Worm (Caenorhabditis elegans) whole organism, L4 larva: ENCODE measurements around the gene T02C1.1.

Source experiments
- D1046.2 ChIP-seq: fragments of 200-800 bp; sonication (Bioruptor generic); IDR thresholded peaks from 2 replicates; pipeline ENCODE4 v1.3.6; 2022; ENCODE audit warnings: missing genetic modification characterization, missing compliant biosample characterization
- F37D6.2 ChIP-seq: sonication (generic microtip); optimal IDR thresholded peaks from 2 replicates; lab custom pipeline; 2016; ENCODE audit warnings: mild to moderate bottlenecking, missing genetic modification characterization, missing compliant biosample characterization
- T20F7.1 ChIP-seq: fragments of 200-800 bp; sonication (Bioruptor generic); optimal IDR thresholded peaks from 2 replicates; lab custom pipeline; 2018; ENCODE audit warnings: mild to moderate bottlenecking, missing genetic modification characterization, missing compliant biosample characterization
- T26A8.4 ChIP-seq: fragments of 200-800 bp; sonication (Bioruptor generic); IDR thresholded peaks from 2 replicates; pipeline ENCODE4 v1.3.6; 2022; ENCODE audit warnings: missing genetic modification characterization, missing compliant biosample characterization
- Y105C5A.15 ChIP-seq: fragments of 200-800 bp; sonication (Bioruptor generic); IDR thresholded peaks from 2 replicates; pipeline ENCODE4 v1.3.6; 2022; ENCODE audit warnings: missing genetic modification characterization, missing compliant biosample characterization
- ZK546.5 ChIP-seq, 2 experiments: sonication (generic microtip); optimal IDR thresholded peaks; 2 replicates each; lab custom pipeline; 2017; ENCODE audit warnings: missing biosample characterization in 2 of 2, missing genetic modification characterization in 2 of 2
- aha-1 ChIP-seq: fragments of 150-350 bp; peaks from one replicate; lab custom pipeline; 2014; ENCODE audit warnings: missing biosample characterization, missing genetic modification characterization
- ceh-20 ChIP-seq: fragments of 200-800 bp; sonication (Bioruptor generic); IDR thresholded peaks from 2 replicates; pipeline ENCODE4 v1.3.6; 2022; ENCODE audit warnings: missing genetic modification reagents, missing genetic modification characterization, missing compliant biosample characterization
- ceh-62 ChIP-seq: sonication (generic microtip); optimal IDR thresholded peaks from 2 replicates; lab custom pipeline; 2017; ENCODE audit warnings: missing biosample characterization, missing genetic modification characterization
- ceh-82 ChIP-seq: sonication (generic microtip); optimal IDR thresholded peaks from 2 replicates; lab custom pipeline; 2017; ENCODE audit warnings: missing biosample characterization, missing genetic modification characterization
- cey-2 ChIP-seq: sonication (generic microtip); optimal IDR thresholded peaks from 3 replicates; lab custom pipeline; 2017; ENCODE audit warnings: missing genetic modification characterization, mild to moderate bottlenecking, missing compliant biosample characterization, antibody characterized with exemption, borderline replicate concordance; ENCODE audit not compliant: insufficient read depth
- ctbp-1 ChIP-seq: fragments of 200-800 bp; sonication (Bioruptor generic); IDR thresholded peaks from 2 replicates; pipeline ENCODE4 v1.3.6; 2022; ENCODE audit warnings: missing genetic modification reagents, missing genetic modification characterization, missing compliant biosample characterization
- daf-16 ChIP-seq, 3 experiments: sonication (generic microtip); optimal IDR thresholded peaks; 2 replicates each; lab custom pipeline; 2016 to 2017; ENCODE audit warnings: missing genetic modification characterization in 3 of 3, missing genetic modification reagents in 3 of 3, mild to moderate bottlenecking in 2 of 3, missing compliant biosample characterization in 2 of 3, missing biosample characterization in 1 of 3, moderate library complexity in 1 of 3
- dmd-6 ChIP-seq: fragments of 200-800 bp; sonication (Bioruptor generic); IDR thresholded peaks from 2 replicates; pipeline ENCODE4 v1.3.6; 2022; ENCODE audit warnings: missing genetic modification reagents, missing genetic modification characterization, missing compliant biosample characterization
- dmd-9 ChIP-seq: fragments of 200-800 bp; sonication (Bioruptor generic); IDR thresholded peaks from 2 replicates; pipeline ENCODE4 v1.3.6; 2022; ENCODE audit warnings: missing genetic modification reagents, missing genetic modification characterization, missing compliant biosample characterization
- dpl-1 ChIP-seq: fragments of 150-350 bp; optimal IDR thresholded peaks from 2 replicates; lab custom pipeline; 2014; ENCODE audit warnings: missing biosample characterization, missing genetic modification reagents, missing genetic modification characterization
- dve-1 ChIP-seq: sonication (generic microtip); optimal IDR thresholded peaks from 2 replicates; lab custom pipeline; 2017; ENCODE audit warnings: antibody characterized with exemption, mild to moderate bottlenecking, missing genetic modification characterization, missing compliant biosample characterization; ENCODE audit not compliant: insufficient read depth
- egl-43 ChIP-seq: fragments of 200-800 bp; sonication (Bioruptor generic); IDR thresholded peaks from 2 replicates; pipeline ENCODE4 v1.3.6; 2022; ENCODE audit warnings: missing genetic modification reagents, missing genetic modification characterization, missing compliant biosample characterization
- hlh-11 ChIP-seq: fragments of 200-800 bp; sonication (Bioruptor generic); optimal IDR thresholded peaks from 2 replicates; lab custom pipeline; 2018; ENCODE audit warnings: mild to moderate bottlenecking, missing genetic modification characterization, missing compliant biosample characterization
- hlh-30 ChIP-seq: sonication (generic microtip); optimal IDR thresholded peaks from 2 replicates; lab custom pipeline; 2017; ENCODE audit warnings: antibody characterized with exemption, mild to moderate bottlenecking, missing genetic modification characterization, missing compliant biosample characterization; ENCODE audit not compliant: insufficient read depth
- hmg-1.1 ChIP-seq: fragments of 200-800 bp; sonication (Bioruptor generic); IDR thresholded peaks from 2 replicates; pipeline ENCODE4 v1.3.6; 2022; ENCODE audit warnings: missing genetic modification reagents, missing genetic modification characterization, missing compliant biosample characterization
- lim-7 ChIP-seq: fragments of 200-800 bp; sonication (Bioruptor generic); IDR thresholded peaks from 2 replicates; pipeline ENCODE4 v1.3.6; 2022; ENCODE audit warnings: missing genetic modification characterization, missing compliant biosample characterization
- lsy-2 ChIP-seq, 2 experiments: fragments of 150-350 bp in 1 of 2; sonication (generic microtip) in 1 of 2; optimal IDR thresholded peaks; 2 replicates each; lab custom pipeline; 2014 to 2017; ENCODE audit warnings: missing biosample characterization in 2 of 2, missing genetic modification characterization in 2 of 2
- madf-9 ChIP-seq: fragments of 200-800 bp; sonication (Bioruptor generic); conservative IDR thresholded peaks from 2 replicates; pipeline ENCODE4 v1.3.6; 2022; ENCODE audit warnings: missing genetic modification reagents, missing genetic modification characterization, missing compliant biosample characterization
- mdl-1 ChIP-seq, 2 experiments: fragments of 150-350 bp in 1 of 2; sonication (generic microtip) in 1 of 2; optimal IDR thresholded peaks; 2 replicates each; lab custom pipeline; 2014 to 2017; ENCODE audit warnings: missing biosample characterization in 2 of 2, missing genetic modification characterization in 2 of 2
- mdt-29 ChIP-seq: fragments of 200-800 bp; sonication (Bioruptor generic); IDR thresholded peaks from 2 replicates; pipeline ENCODE4 v1.3.6; 2022; ENCODE audit warnings: missing genetic modification reagents, missing genetic modification characterization, missing compliant biosample characterization
- mep-1 ChIP-seq: fragments of 150-350 bp; sonication (generic microtip); optimal IDR thresholded peaks from 3 replicates; lab custom pipeline; 2014; ENCODE audit warnings: missing biosample characterization, missing genetic modification characterization
- mxl-3 ChIP-seq: fragments of 200-800 bp; sonication (Bioruptor generic); optimal IDR thresholded peaks from 2 replicates; lab custom pipeline; 2018; ENCODE audit warnings: mild to moderate bottlenecking, missing genetic modification characterization, missing compliant biosample characterization
- nhr-102 ChIP-seq: sonication (generic microtip); optimal IDR thresholded peaks from 2 replicates; lab custom pipeline; 2016; ENCODE audit warnings: mild to moderate bottlenecking, missing genetic modification characterization, moderate library complexity, missing compliant biosample characterization
- nhr-111 ChIP-seq: fragments of 200-800 bp; sonication (Bioruptor generic); optimal IDR thresholded peaks from 2 replicates; lab custom pipeline; 2018; ENCODE audit warnings: mild to moderate bottlenecking, missing genetic modification characterization, missing compliant biosample characterization
- nhr-237 ChIP-seq: sonication (generic microtip); optimal IDR thresholded peaks from 2 replicates; lab custom pipeline; 2017; ENCODE audit warnings: missing biosample characterization, missing genetic modification characterization
- nhr-25 ChIP-seq: sonication (generic microtip); optimal IDR thresholded peaks from 2 replicates; lab custom pipeline; 2017; ENCODE audit warnings: missing genetic modification characterization, mild to moderate bottlenecking, missing compliant biosample characterization, antibody characterized with exemption, moderate library complexity, borderline replicate concordance; ENCODE audit not compliant: insufficient read depth
- nhr-28 ChIP-seq: fragments of 150-350 bp; optimal IDR thresholded peaks from 2 replicates; lab custom pipeline; 2014; ENCODE audit warnings: missing biosample characterization, missing genetic modification characterization
- nhr-42 ChIP-seq: fragments of 200-800 bp; sonication (Bioruptor generic); IDR thresholded peaks from 2 replicates; pipeline ENCODE4 v1.3.6; 2022; ENCODE audit warnings: missing genetic modification characterization, missing compliant biosample characterization
- nhr-77 ChIP-seq: fragments of 150-350 bp; optimal IDR thresholded peaks from 2 replicates; lab custom pipeline; 2014; ENCODE audit warnings: missing biosample characterization, missing genetic modification characterization
- php-3 ChIP-seq: fragments of 200-800 bp; sonication (Bioruptor generic); IDR thresholded peaks from 2 replicates; pipeline ENCODE4 v1.3.6; 2022; ENCODE audit warnings: missing genetic modification reagents, missing genetic modification characterization, missing compliant biosample characterization
- rbr-2 ChIP-seq: sonication (generic microtip); optimal IDR thresholded peaks from 2 replicates; lab custom pipeline; 2016; ENCODE audit warnings: missing genotype, missing genetic modification characterization, missing compliant biosample characterization
- spr-1 ChIP-seq: sonication (generic microtip); optimal IDR thresholded peaks from 2 replicates; lab custom pipeline; 2016; ENCODE audit warnings: mild to moderate bottlenecking, missing genetic modification characterization, missing compliant biosample characterization
- tag-97 ChIP-seq: fragments of 200-800 bp; sonication (Bioruptor generic); IDR thresholded peaks from 2 replicates; pipeline ENCODE4 v1.3.6; 2022; ENCODE audit warnings: missing genetic modification characterization, missing compliant biosample characterization
- tra-1 ChIP-seq: fragments of 200-800 bp; sonication (Bioruptor generic); IDR thresholded peaks from 2 replicates; pipeline ENCODE4 v1.3.6; 2022; ENCODE audit warnings: missing genetic modification reagents, missing genetic modification characterization, missing compliant biosample characterization
- unc-39 ChIP-seq: sonication (generic microtip); optimal IDR thresholded peaks from 2 replicates; lab custom pipeline; 2017; ENCODE audit warnings: missing biosample characterization, missing genetic modification characterization
- unc-62 ChIP-seq, 3 experiments: fragments of 150-350 bp in 1 of 3; sonication (generic microtip); optimal IDR thresholded peaks in 2 of 3; peaks in 1 of 3; 1 replicate in 1 of 3; 2 replicates in 2 of 3; lab custom pipeline; 2014 to 2017; ENCODE audit warnings: missing biosample characterization in 3 of 3, missing genetic modification characterization in 3 of 3, missing genetic modification reagents in 3 of 3, missing genotype in 1 of 3
- zag-1 ChIP-seq: fragments of 150-350 bp; optimal IDR thresholded peaks from 2 replicates; lab custom pipeline; 2014; ENCODE audit warnings: missing biosample characterization, missing genetic modification characterization
- ztf-11 ChIP-seq: fragments of 150-350 bp; optimal IDR thresholded peaks from 2 replicates; lab custom pipeline; 2014; ENCODE audit warnings: missing biosample characterization, missing genetic modification characterization

Gene T02C1.1

DNA sequence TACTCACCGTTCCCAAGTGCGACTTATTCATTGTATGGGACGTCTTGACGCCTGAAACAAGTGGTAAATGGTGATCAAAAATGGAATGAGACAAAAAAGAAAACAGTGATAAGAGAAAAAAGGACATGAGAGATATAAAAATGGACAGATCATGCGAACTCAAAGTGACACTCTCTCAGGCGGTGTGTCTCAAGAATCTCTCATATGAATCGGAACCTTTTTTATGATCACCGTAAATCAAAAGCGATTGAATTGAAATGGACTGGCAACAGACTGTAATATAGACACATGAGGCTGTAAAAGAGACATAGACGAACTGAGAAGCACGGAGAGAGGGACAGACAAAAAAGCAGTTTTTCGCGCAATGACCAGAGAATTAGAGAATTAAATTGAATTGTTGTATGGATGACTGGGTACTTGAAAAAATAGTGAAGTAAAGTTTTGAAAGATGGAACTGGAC, 21.7 kb downstream of the T02C1.1 start, which contains the start of gene clip-1:
Gene clip-1, minus strand, starts transcription at position 51 of the 460 bp plus-strand sequence.
- no peak for TF ChIP-seq tag-97 (GFP tag; lab: Robert Waterston, UW)
- TF ChIP-seq T26A8.4: no peak
- TF ChIP-seq zag-1 (tag; lab: Kevin White, UChicago): no peak
- TF ChIP-seq Y105C5A.15 (GFP tag; lab: Robert Waterston, UW): no peak
- TF ChIP-seq madf-9: no peak
- peak; percentile 15 for TF ChIP-seq T20F7.1 (GFP tag; lab: Kevin White, UChicago)
- TF ChIP-seq egl-43 (GFP tag; lab: Robert Waterston, UW): no peak
- TF ChIP-seq ceh-20 (GFP tag; lab: Robert Waterston, UW): 0 out of 2 replicates have a peak, but pooled peaks have one; percentile 47
- peak; percentile 82 for TF ChIP-seq aha-1 (tag; lab: Kevin White, UChicago)
- peak; percentile 57 for TF ChIP-seq nhr-28 (tag; lab: Kevin White, UChicago)
- no peak for TF ChIP-seq ztf-11 (tag; lab: Kevin White, UChicago)
- no peak for TF ChIP-seq ceh-82 (tag; lab: Kevin White, UChicago)
- no peak for TF ChIP-seq spr-1
- TF ChIP-seq nhr-111 (GFP tag; lab: Kevin White, UChicago): no peak
- no peak for TF ChIP-seq nhr-42 (GFP tag; lab: Robert Waterston, UW)
- peak in 1 of 2 experiments; percentile 89 for TF ChIP-seq unc-62 (GFP tag; optimal IDR thresholded peaks at IDR 0.05 in 1 of 2; lab: Kevin White, UChicago)
- TF ChIP-seq unc-62 (tag; optimal IDR thresholded peaks at IDR 0.05; lab: Kevin White, UChicago): no peak
- TF ChIP-seq dve-1 (tag; lab: Kevin White, UChicago): peak; percentile 62
- no peak for TF ChIP-seq dpl-1
- no peak for TF ChIP-seq mdt-29 (GFP tag; lab: Robert Waterston, UW)
- no peak for TF ChIP-seq ceh-62
- TF ChIP-seq mdl-1 (tag; optimal IDR thresholded peaks at IDR 0.05; lab: Kevin White, UChicago): peak in 1 of 2 experiments; percentile 56
- TF ChIP-seq daf-16 (GFP tag; optimal IDR thresholded peaks at IDR 0.05; lab: Kevin White, UChicago): no peak
- TF ChIP-seq daf-16 (tag; optimal IDR thresholded peaks at IDR 0.05; lab: Kevin White, UChicago): no peak
- TF ChIP-seq hmg-1.1: peak; percentile 27; the same call in 1 of the 2 replicates
- peak; percentile 67 for TF ChIP-seq dmd-6
- TF ChIP-seq nhr-77 (tag; lab: Kevin White, UChicago): peak; percentile 6
- no peak for TF ChIP-seq lim-7 (GFP tag; lab: Robert Waterston, UW)
- peak in 1 of 2 experiments; percentile 34 for TF ChIP-seq lsy-2 (tag; optimal IDR thresholded peaks at IDR 0.05; lab: Kevin White, UChicago)
- TF ChIP-seq rbr-2 (tag; lab: Kevin White, UChicago): no peak
- peak; percentile 83 for TF ChIP-seq php-3 (GFP tag; lab: Robert Waterston, UW)
- TF ChIP-seq nhr-102 (tag; lab: Kevin White, UChicago): no peak
- TF ChIP-seq nhr-237 (tag; lab: Kevin White, UChicago): no peak
- TF ChIP-seq hlh-30: peak; percentile 85
- TF ChIP-seq nhr-25 (tag; lab: Kevin White, UChicago): no peak
- peak; percentile 56 for TF ChIP-seq hlh-11
- TF ChIP-seq ctbp-1 (GFP tag; lab: Robert Waterston, UW): no peak
- no peak for TF ChIP-seq F37D6.2 (tag; lab: Kevin White, UChicago)
- no peak for TF ChIP-seq ZK546.5 (tag; optimal IDR thresholded peaks at IDR 0.05; lab: Kevin White, UChicago)
- TF ChIP-seq D1046.2 (GFP tag; lab: Robert Waterston, UW): no peak
- TF ChIP-seq tra-1 (GFP tag; lab: Robert Waterston, UW): peak; percentile 70; the same call in 1 of the 2 replicates
- no peak for TF ChIP-seq dmd-9 (GFP tag; lab: Robert Waterston, UW)
- TF ChIP-seq unc-39 (tag; lab: Kevin White, UChicago): no peak
- TF ChIP-seq mxl-3 (GFP tag; lab: Kevin White, UChicago): peak; percentile 58
- TF ChIP-seq cey-2 (tag; lab: Kevin White, UChicago): peak; percentile 28
- peak; percentile 9 for TF ChIP-seq mep-1
